Fruit fly (Drosophila melanogaster): ENCODE data around the gene CG42581.

The CG42581 gene

dm6 chrX:20130486-20130885 lies 34.2 kb upstream of the CG42581 start:
- TF ChIP-seq br (GFP tag; optimal IDR thresholded peaks at IDR 0.05) (no peak), psq (GFP tag; optimal IDR thresholded peaks at IDR 0.05) (no peak), OdsH (GFP tag; optimal IDR thresholded peaks at IDR 0.05) (no peak), Jra (GFP tag; optimal IDR thresholded peaks at IDR 0.05) (no peak), woc (GFP tag; optimal IDR thresholded peaks at IDR 0.05) (no peak), ey (GFP tag; optimal IDR thresholded peaks at IDR 0.05) (no peak), Sp1 (GFP tag; optimal IDR thresholded peaks at IDR 0.05) (no peak), Dif (GFP tag; optimal IDR thresholded peaks at IDR 0.05; ENCODE audit: partially characterized antibody) (no peak), Hr83 (GFP tag; optimal IDR thresholded peaks at IDR 0.05; ENCODE audit: poor library complexity, severe bottlenecking) (no peak), pan (optimal IDR thresholded peaks at IDR 0.05) (no peak), rgr (GFP tag; optimal IDR thresholded peaks at IDR 0.05) (no peak), CG32264 (GFP tag; optimal IDR thresholded peaks at IDR 0.05) (no peak), Hr78 (GFP tag; optimal IDR thresholded peaks at IDR 0.05) (no peak), Hnf4 (GFP tag; optimal IDR thresholded peaks at IDR 0.05) (no peak), sage (GFP tag; optimal IDR thresholded peaks at IDR 0.05) (no peak), fru (GFP tag; optimal IDR thresholded peaks at IDR 0.05) (no peak), tai (GFP tag; optimal IDR thresholded peaks at IDR 0.05) (no peak), Dfd (GFP tag; optimal IDR thresholded peaks at IDR 0.05) (no peak)

- TF ChIP-seq Hr78 (GFP tag; optimal IDR thresholded peaks at IDR 0.05), result no peak
- no peak for TF ChIP-seq fru (GFP tag; optimal IDR thresholded peaks at IDR 0.05)
- no peak for TF ChIP-seq Dfd (GFP tag; optimal IDR thresholded peaks at IDR 0.05)
- TF ChIP-seq Hr83 (GFP tag; optimal IDR thresholded peaks at IDR 0.05; ENCODE audit: poor library complexity, severe bottlenecking), result no peak
- no peak for TF ChIP-seq HLH106 (tag; optimal IDR thresholded peaks at IDR 0.05)
- no peak for TF ChIP-seq psq (GFP tag; optimal IDR thresholded peaks at IDR 0.05)
- no peak for TF ChIP-seq Abd-B (GFP tag; optimal IDR thresholded peaks at IDR 0.05)
- TF ChIP-seq N (GFP tag; optimal IDR thresholded peaks at IDR 0.05), result no peak
- TF ChIP-seq dsf (GFP tag; optimal IDR thresholded peaks at IDR 0.05; ENCODE audit: borderline replicate concordance), result no peak
- TF ChIP-seq Rel (GFP tag; optimal IDR thresholded peaks at IDR 0.05), result no peak
- no peak for TF ChIP-seq Rel (tag; optimal IDR thresholded peaks at IDR 0.05)
Measured at dm6 chrX:20129554-20129953, 33.3 kb upstream of the CG42581 start.

- TF ChIP-seq tai (GFP tag; optimal IDR thresholded peaks at IDR 0.05), result no peak
- TF ChIP-seq Hr83 (GFP tag; optimal IDR thresholded peaks at IDR 0.05; ENCODE audit: poor library complexity, severe bottlenecking), result no peak
- TF ChIP-seq Dfd (GFP tag; optimal IDR thresholded peaks at IDR 0.05), result no peak
- TF ChIP-seq GATAd (GFP tag; optimal IDR thresholded peaks at IDR 0.05), result no peak
- no peak for TF ChIP-seq CrebA (GFP tag; optimal IDR thresholded peaks at IDR 0.05; ENCODE audit: borderline replicate concordance)
- no peak for TF ChIP-seq ey (GFP tag; optimal IDR thresholded peaks at IDR 0.05)
Measured at dm6 chrX:20122153-20122552, 25.9 kb upstream of the CG42581 start, which contains the start of gene CG34331. Gene CG34331, plus strand, starts transcription at chrX:20122453.

- TF ChIP-seq sage (GFP tag; optimal IDR thresholded peaks at IDR 0.05) (no peak), Dfd (GFP tag; optimal IDR thresholded peaks at IDR 0.05) (no peak), Dif (GFP tag; optimal IDR thresholded peaks at IDR 0.05; ENCODE audit: partially characterized antibody) (no peak), psq (GFP tag; optimal IDR thresholded peaks at IDR 0.05) (no peak), lola (GFP tag; optimal IDR thresholded peaks at IDR 0.05) (no peak), jim (GFP tag; optimal IDR thresholded peaks at IDR 0.05) (no peak), Mio (GFP tag; optimal IDR thresholded peaks at IDR 0.05) (no peak), ey (GFP tag; optimal IDR thresholded peaks at IDR 0.05) (no peak), CG32264 (GFP tag; optimal IDR thresholded peaks at IDR 0.05) (no peak), HLH106 (tag; optimal IDR thresholded peaks at IDR 0.05) (no peak), Sp1 (GFP tag; optimal IDR thresholded peaks at IDR 0.05) (no peak), Hnf4 (GFP tag; optimal IDR thresholded peaks at IDR 0.05) (no peak), OdsH (GFP tag; optimal IDR thresholded peaks at IDR 0.05) (no peak), CG9705 (GFP tag; optimal IDR thresholded peaks at IDR 0.05) (no peak), woc (GFP tag; optimal IDR thresholded peaks at IDR 0.05) (no peak), Vsx2 (GFP tag; optimal IDR thresholded peaks at IDR 0.05; ENCODE audit: partially characterized antibody) (no peak), brk (GFP tag; optimal IDR thresholded peaks at IDR 0.05) (no peak), Hr78 (GFP tag; optimal IDR thresholded peaks at IDR 0.05) (no peak), usp (GFP tag; optimal IDR thresholded peaks at IDR 0.05) (no peak), dmrt93B (GFP tag; optimal IDR thresholded peaks at IDR 0.05) (no peak)
Measured at dm6 chrX:20110475-20110874, 14.2 kb upstream of the CG42581 start, which contains the start of gene karr. Gene karr, minus strand, starts transcription at chrX:20110575.
